Worm (Caenorhabditis elegans) whole organism, L4/young adult: Measurements from ENCODE around the gene fbxb-106.

Source experiments
- dao-5 ChIP-seq: sonication (generic microtip); optimal IDR thresholded peaks from 2 replicates; lab custom pipeline; 2016; ENCODE audit warnings: missing genotype, missing genetic modification characterization, moderate library complexity, missing compliant biosample characterization
- him-1 ChIP-seq: sonication (generic microtip); optimal IDR thresholded peaks from 2 replicates; lab custom pipeline; 2016; ENCODE audit warnings: missing genotype, missing genetic modification reagents, missing genetic modification characterization, missing compliant biosample characterization

ce11 chrII:2772166-2772565 is 10.0 kb downstream of the fbxb-106 start, which contains the start of gene sdz-10:
- no peak for TF ChIP-seq dao-5
- TF ChIP-seq him-1 = no peak
